Fruit fly (Drosophila melanogaster): ENCODE measurements around the gene Sap130.

DNA sequence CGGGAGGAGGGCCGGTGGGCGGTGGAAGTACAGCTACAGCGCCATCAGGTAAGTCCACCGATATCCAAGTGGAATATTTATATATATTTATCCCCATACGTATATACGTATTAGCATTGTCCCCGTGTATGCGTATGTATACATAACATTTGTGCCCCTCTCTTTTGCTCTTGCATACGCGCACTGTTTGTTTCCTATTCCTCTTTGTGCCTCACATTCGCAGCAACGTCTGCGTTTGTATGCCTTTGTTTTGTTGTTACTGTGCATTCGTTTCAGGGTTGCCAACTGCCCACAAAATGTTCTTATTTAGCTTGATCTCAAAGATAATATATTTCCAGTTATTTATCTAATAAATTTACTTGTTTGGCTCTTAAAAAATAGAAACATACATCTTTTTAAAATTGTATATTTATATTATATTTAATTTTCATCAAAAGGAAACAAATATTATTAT, 615 bp downstream of the Sap130 start:
- TF ChIP-seq CG13204 (GFP tag; optimal IDR thresholded peaks at IDR 0.05) (no peak), EcR (GFP tag; optimal IDR thresholded peaks at IDR 0.05) (peak; percentile 7), gl (tag; optimal IDR thresholded peaks at IDR 0.05) (no peak), CG9948 (tag; optimal IDR thresholded peaks at IDR 0.05) (peak; percentile 39), CG34367 (tag; optimal IDR thresholded peaks at IDR 0.05) (peak; percentile 40), Snoo (tag; optimal IDR thresholded peaks at IDR 0.05) (peak; percentile 54), CG12605 (GFP tag; IDR thresholded peaks at IDR 0.05) (no peak)

Data from whole organism, pupa.